Fruit fly (Drosophila melanogaster): ENCODE measurements around the gene Cyt-c-p.

Gene Cyt-c-p

dm6 chr2L:16738206-16738900 is 18.6 kb downstream of the Cyt-c-p start, which contains the start of the genes glu and ChLD3:
Gene glu, minus strand, starts transcription at chr2L:16738388.
Gene ChLD3, plus strand, starts transcription at chr2L:16738850.
- TF ChIP-seq CG12768 (GFP tag; optimal IDR thresholded peaks at IDR 0.05) (no peak), Mnt (GFP tag; optimal IDR thresholded peaks at IDR 0.05) (no peak), tj (GFP tag; optimal IDR thresholded peaks at IDR 0.05) (no peak), Crg-1 (GFP tag; optimal IDR thresholded peaks at IDR 0.05) (no peak), kay (GFP tag; ENCODE audit: borderline replicate concordance) (no peak), pad (GFP tag; optimal IDR thresholded peaks at IDR 0.05) (no peak), Hr96 (GFP tag; optimal IDR thresholded peaks at IDR 0.05) (no peak)

dm6 chr2L:16743055-16743805 is 23.5 kb downstream of the Cyt-c-p start, which contains the start of the genes LSm7 and BuGZ:
Gene LSm7, minus strand, starts transcription at chr2L:16743100.
Gene BuGZ, plus strand, starts transcription at chr2L:16743405.
- no peak for TF ChIP-seq kay (GFP tag; ENCODE audit: borderline replicate concordance)
- TF ChIP-seq Mnt (GFP tag; optimal IDR thresholded peaks at IDR 0.05): peak; percentile 75
- no peak for TF ChIP-seq Clk (GFP tag; optimal IDR thresholded peaks at IDR 0.05)
- no peak for TF ChIP-seq cic (GFP tag; optimal IDR thresholded peaks at IDR 0.05)
- no peak for TF ChIP-seq CG12768 (GFP tag; optimal IDR thresholded peaks at IDR 0.05)
- no peak for TF ChIP-seq CG7101 (tag; optimal IDR thresholded peaks at IDR 0.05)
- TF ChIP-seq CG11617 (GFP tag; optimal IDR thresholded peaks at IDR 0.05): peak; percentile 33
- TF ChIP-seq tj (GFP tag; optimal IDR thresholded peaks at IDR 0.05): peak; percentile 4
- TF ChIP-seq bab1 (GFP tag; optimal IDR thresholded peaks at IDR 0.05): peak; percentile 57
- TF ChIP-seq CG7045 (GFP tag; optimal IDR thresholded peaks at IDR 0.05): no peak
- TF ChIP-seq Hr96 (GFP tag; optimal IDR thresholded peaks at IDR 0.05): peak; percentile 1
- TF ChIP-seq ovo (GFP tag; optimal IDR thresholded peaks at IDR 0.05): no peak
- no peak for TF ChIP-seq cnc (optimal IDR thresholded peaks at IDR 0.05)
- no peak for TF ChIP-seq CG1620 (GFP tag; optimal IDR thresholded peaks at IDR 0.05)
- TF ChIP-seq CG5204 (GFP tag; optimal IDR thresholded peaks at IDR 0.05): no peak
- TF ChIP-seq toe (GFP tag; optimal IDR thresholded peaks at IDR 0.05): no peak
- TF ChIP-seq pad (GFP tag; optimal IDR thresholded peaks at IDR 0.05): peak; percentile 26
- no peak for TF ChIP-seq Crg-1 (GFP tag; optimal IDR thresholded peaks at IDR 0.05)
- TF ChIP-seq CG33017 (tag; optimal IDR thresholded peaks at IDR 0.05): no peak
- TF ChIP-seq CG14711 (tag; optimal IDR thresholded peaks at IDR 0.05): no peak

dm6 chr2L:16747145-16747544 is 27.4 kb downstream of the Cyt-c-p start:
- no peak for TF ChIP-seq kay (GFP tag; ENCODE audit: borderline replicate concordance)
- no peak for TF ChIP-seq cnc (optimal IDR thresholded peaks at IDR 0.05)
- TF ChIP-seq CG7101 (tag; optimal IDR thresholded peaks at IDR 0.05): no peak
- TF ChIP-seq CG14711 (tag; optimal IDR thresholded peaks at IDR 0.05): no peak
- TF ChIP-seq ovo (GFP tag; optimal IDR thresholded peaks at IDR 0.05): no peak
- no peak for TF ChIP-seq bab1 (GFP tag; optimal IDR thresholded peaks at IDR 0.05)
- TF ChIP-seq Clk (GFP tag; optimal IDR thresholded peaks at IDR 0.05): no peak
- no peak for TF ChIP-seq pad (GFP tag; optimal IDR thresholded peaks at IDR 0.05)
- no peak for TF ChIP-seq CG12768 (GFP tag; optimal IDR thresholded peaks at IDR 0.05)
- no peak for TF ChIP-seq Hr96 (GFP tag; optimal IDR thresholded peaks at IDR 0.05)
- no peak for TF ChIP-seq toe (GFP tag; optimal IDR thresholded peaks at IDR 0.05)
- TF ChIP-seq CG7045 (GFP tag; optimal IDR thresholded peaks at IDR 0.05): no peak
- TF ChIP-seq tj (GFP tag; optimal IDR thresholded peaks at IDR 0.05): no peak

- TF ChIP-seq tj (GFP tag; optimal IDR thresholded peaks at IDR 0.05): peak; percentile 59
- no peak for TF ChIP-seq CG11617 (GFP tag; optimal IDR thresholded peaks at IDR 0.05)
Measured at dm6 chr2L:16752340-16752739, 32.6 kb downstream of the Cyt-c-p start.

dm6 chr2L:16754074-16754473 is 34.3 kb downstream of the Cyt-c-p start, which contains the start of gene yellow-b:
Gene yellow-b, plus strand, starts transcription at chr2L:16754336.
- no peak for TF ChIP-seq bab1 (GFP tag; optimal IDR thresholded peaks at IDR 0.05)
- TF ChIP-seq toe (GFP tag; optimal IDR thresholded peaks at IDR 0.05): no peak
- TF ChIP-seq Mnt (GFP tag; optimal IDR thresholded peaks at IDR 0.05): no peak
- no peak for TF ChIP-seq ovo (GFP tag; optimal IDR thresholded peaks at IDR 0.05)
- no peak for TF ChIP-seq Hr96 (GFP tag; optimal IDR thresholded peaks at IDR 0.05)
- no peak for TF ChIP-seq CG33017 (tag; optimal IDR thresholded peaks at IDR 0.05)
- no peak for TF ChIP-seq CG5204 (GFP tag; optimal IDR thresholded peaks at IDR 0.05)
- TF ChIP-seq pad (GFP tag; optimal IDR thresholded peaks at IDR 0.05): no peak

- TF ChIP-seq cnc (optimal IDR thresholded peaks at IDR 0.05) (no peak), kay (GFP tag; ENCODE audit: borderline replicate concordance) (peak; percentile 32)
Measured at dm6 chr2L:16760504-16761417, 41.0 kb downstream of the Cyt-c-p start, which contains the start of gene ppk17. Gene ppk17, minus strand, starts transcription at chr2L:16760554.

All from whole organism, adult.